Worm (Caenorhabditis elegans): ENCODE results near the gene K02F3.12.

DNA sequence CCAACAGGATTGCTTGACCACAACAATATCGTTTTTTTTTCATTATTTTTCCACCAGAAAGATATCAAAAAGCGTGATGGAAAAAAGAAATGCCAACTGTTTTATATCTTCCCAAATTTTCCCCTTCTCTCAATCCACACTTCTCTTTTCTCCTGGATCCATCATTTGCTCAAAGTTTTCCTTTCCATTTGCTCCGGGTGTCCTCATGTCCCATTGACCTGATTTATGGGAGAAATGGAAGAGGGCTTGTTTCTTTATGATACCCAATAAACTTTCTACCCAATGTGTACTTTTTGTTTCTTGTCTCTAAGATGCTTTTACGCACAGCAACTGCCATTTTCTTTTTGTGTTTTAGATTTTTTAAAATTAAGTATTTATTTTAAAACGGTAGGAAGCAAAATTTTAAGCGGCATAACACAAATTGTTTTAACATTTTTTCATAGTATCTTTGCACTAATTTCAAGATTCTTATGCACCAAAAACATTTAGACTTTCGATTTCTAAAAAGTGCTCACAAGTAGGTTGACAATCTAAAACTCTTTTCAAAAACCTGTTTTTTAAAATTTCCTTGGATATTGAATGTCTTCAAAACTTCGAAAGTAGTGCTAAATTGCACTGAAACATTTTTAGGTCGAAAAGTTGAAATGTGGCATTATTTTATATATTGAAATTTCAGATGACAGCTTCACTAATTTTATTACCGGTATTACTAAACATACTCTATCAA, 33.7 kb upstream of the K02F3.12 start, which contains the start of gene clec-149:
- TF ChIP-seq W03F9.2 (tag; optimal IDR thresholded peaks at IDR 0.05) (no peak), him-1 (tag; optimal IDR thresholded peaks at IDR 0.05) (no peak), dao-5 (tag; optimal IDR thresholded peaks at IDR 0.05) (no peak)
